Worm (Caenorhabditis elegans) whole organism, mixed stage, embryonic: ENCODE data around the gene F07C3.9.

Experiments
- nhr-28 ChIP-seq: fragments of 150-350 bp; optimal IDR thresholded peaks from 2 replicates; lab custom pipeline; 2014; ENCODE audit warnings: missing biosample characterization, missing genetic modification characterization
- pha-4 ChIP-seq: fragments of 150-350 bp; optimal IDR thresholded peaks from 2 replicates; lab custom pipeline; 2018; ENCODE audit warnings: missing biosample characterization, missing genetic modification reagents, missing genetic modification characterization
- ztf-11 ChIP-seq: fragments of 150-350 bp; optimal IDR thresholded peaks from 2 replicates; lab custom pipeline; 2014; ENCODE audit warnings: missing biosample characterization, missing genetic modification characterization

DNA sequence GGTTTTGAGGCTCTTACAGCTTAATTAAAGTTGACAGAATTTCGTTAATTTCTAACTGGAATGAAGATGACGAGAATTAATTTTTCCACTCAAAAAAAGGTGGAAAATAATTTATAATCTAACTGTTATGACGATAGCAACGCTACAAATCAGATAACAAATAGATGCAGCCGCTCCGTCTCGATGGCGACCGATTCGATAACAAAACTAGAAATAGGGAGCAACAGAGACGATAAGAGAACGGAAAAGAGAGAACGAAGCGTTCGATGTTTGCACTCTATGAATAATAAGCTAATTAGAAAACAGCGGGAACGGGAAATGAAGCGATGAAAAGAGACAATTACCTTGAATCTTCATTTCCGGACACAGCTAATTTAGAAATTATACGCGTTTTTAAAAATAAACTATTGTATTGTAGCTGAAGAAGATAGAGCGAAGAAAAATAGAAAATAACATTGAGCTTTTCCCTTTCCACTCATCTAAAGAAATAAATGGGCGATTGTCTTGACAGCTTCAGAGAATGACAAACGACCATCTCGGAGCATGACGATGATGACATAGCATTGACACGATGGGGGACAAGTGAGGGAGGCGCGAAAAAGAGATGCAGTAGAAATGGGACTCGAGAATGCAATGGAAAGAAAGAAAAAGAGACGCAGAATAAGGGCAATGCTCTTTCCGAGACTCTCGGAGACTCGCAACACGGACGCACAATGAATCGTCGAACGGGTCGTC, 35.6 kb downstream of the F07C3.9 start:
- no peak for TF ChIP-seq nhr-28 (tag; lab: Kevin White, UChicago)
- no peak for TF ChIP-seq ztf-11
- no peak for TF ChIP-seq pha-4 (tag; lab: Kevin White, UChicago)
